Fruit fly (Drosophila melanogaster): ENCODE data around the gene CG34174.

Gene CG34174

dm6 chr2L:2180120-2180539 lies 33.9 kb upstream of the CG34174 start (continued):
- peak; percentile 85 for TF ChIP-seq CG1529 (GFP tag; optimal IDR thresholded peaks at IDR 0.05)
- TF ChIP-seq knrl (GFP tag; IDR thresholded peaks at IDR 0.05; ENCODE audit: partially characterized antibody): no peak
- TF ChIP-seq pb (GFP tag; optimal IDR thresholded peaks at IDR 0.05): peak; percentile 64
- peak; percentile 79 for TF ChIP-seq NfI (GFP tag; optimal IDR thresholded peaks at IDR 0.05)
- peak; percentile 85 for TF ChIP-seq Dad (GFP tag; optimal IDR thresholded peaks at IDR 0.05)
- TF ChIP-seq CG13287 (GFP tag; IDR thresholded peaks at IDR 0.05; ENCODE audit: partially characterized antibody): no peak
- TF ChIP-seq ERR (GFP tag; optimal IDR thresholded peaks at IDR 0.05): peak; percentile 59
- TF ChIP-seq Mes4 (GFP tag; optimal IDR thresholded peaks at IDR 0.05): peak; percentile 76
- TF ChIP-seq her (GFP tag; optimal IDR thresholded peaks at IDR 0.05): peak; percentile 54
- TF ChIP-seq klu (GFP tag; IDR thresholded peaks at IDR 0.05): peak; percentile 64
- peak; percentile 29 for TF ChIP-seq Elba2 (GFP tag; optimal IDR thresholded peaks at IDR 0.05)
- no peak for TF ChIP-seq Lpt (GFP tag; optimal IDR thresholded peaks at IDR 0.05)
- TF ChIP-seq ap (GFP tag; IDR thresholded peaks at IDR 0.05): peak; percentile 91
- peak; percentile 74 for TF ChIP-seq pnt (GFP tag; optimal IDR thresholded peaks at IDR 0.05)
- peak; percentile 94 for TF ChIP-seq Xrp1 (GFP tag; IDR thresholded peaks at IDR 0.05)
- no peak for TF ChIP-seq CG7963 (GFP tag; IDR thresholded peaks at IDR 0.05; ENCODE audit: partially characterized antibody)
- TF ChIP-seq CG14050 (GFP tag; IDR thresholded peaks at IDR 0.05): peak; percentile 80
- TF ChIP-seq CG13424 (tag; optimal IDR thresholded peaks at IDR 0.05): peak; percentile 92
- TF ChIP-seq CG5180 (GFP tag; optimal IDR thresholded peaks at IDR 0.05): peak; percentile 78
- peak; percentile 56; the same call in 2 of the 3 replicates for TF ChIP-seq Optix (GFP tag; IDR thresholded peaks at IDR 0.05)
- peak; percentile 94 for TF ChIP-seq CG12391 (tag; optimal IDR thresholded peaks at IDR 0.05)
- TF ChIP-seq org-1 (GFP tag; optimal IDR thresholded peaks at IDR 0.05): peak; percentile 76
- peak; percentile 87 for TF ChIP-seq CG7372 (GFP tag; IDR thresholded peaks at IDR 0.05)
- peak; percentile 73 for TF ChIP-seq rib (GFP tag; IDR thresholded peaks at IDR 0.05)
- no peak for TF ChIP-seq CG42726 (GFP tag; IDR thresholded peaks at IDR 0.05; ENCODE audit: partially characterized antibody)
- peak; percentile 88 for TF ChIP-seq CG34422 (GFP tag; IDR thresholded peaks at IDR 0.05)
- TF ChIP-seq Gug (GFP tag; IDR thresholded peaks at IDR 0.05): peak; percentile 70
- TF ChIP-seq schlank (tag; optimal IDR thresholded peaks at IDR 0.05): peak; percentile 42
- peak; percentile 89 for TF ChIP-seq CG18599 (GFP tag; optimal IDR thresholded peaks at IDR 0.05)
- TF ChIP-seq Gsc (GFP tag; IDR thresholded peaks at IDR 0.05): no peak; the same call in 1 of the 2 replicates
- TF ChIP-seq CG3065 (GFP tag; optimal IDR thresholded peaks at IDR 0.05): peak; percentile 69
- TF ChIP-seq shn (GFP tag; optimal IDR thresholded peaks at IDR 0.05): no peak
- TF ChIP-seq CG10366 (GFP tag; IDR thresholded peaks at IDR 0.05): peak; percentile 87
- TF ChIP-seq CG31365 (tag; optimal IDR thresholded peaks at IDR 0.05): peak; percentile 63
- TF ChIP-seq sisA (GFP tag; IDR thresholded peaks at IDR 0.05): peak; percentile 92
- TF ChIP-seq CG30403 (GFP tag; optimal IDR thresholded peaks at IDR 0.05): peak; percentile 88
- peak; percentile 51 for TF ChIP-seq slou (GFP tag; optimal IDR thresholded peaks at IDR 0.05)
- peak; percentile 87 for TF ChIP-seq wor (GFP tag; IDR thresholded peaks at IDR 0.05)
- TF ChIP-seq Ets97D (GFP tag; optimal IDR thresholded peaks at IDR 0.05): peak; percentile 62
- peak; percentile 85 for TF ChIP-seq CG14441 (GFP tag; IDR thresholded peaks at IDR 0.05)
- peak; percentile 64 for TF ChIP-seq CG7786 (GFP tag; optimal IDR thresholded peaks at IDR 0.05)

- TF ChIP-seq cg (GFP tag; optimal IDR thresholded peaks at IDR 0.05) (peak; percentile 47), twi (tag; optimal IDR thresholded peaks at IDR 0.05) (peak; percentile 95), Adf1 (GFP tag; IDR thresholded peaks at IDR 0.05) (no peak), CG12769 (tag; optimal IDR thresholded peaks at IDR 0.05) (peak; percentile 20)
Observed at dm6 chr2L:2180665-2181064, 33.4 kb upstream of the CG34174 start.

All from whole organism, embryonic.